Fruit fly (Drosophila melanogaster) whole organism, pupa: Measurements from ENCODE around the gene lectin-37Da.

Experiments
- CG12605 ChIP-seq: fragments of 200-800 bp; sonication (Bioruptor generic); IDR thresholded peaks from 2 replicates; pipeline ENCODE4 v1.3.6; 2022; ENCODE audit warnings: missing biosample characterization, missing genetic modification characterization
- CG13204 ChIP-seq: fragments of 200-800 bp; sonication (Bioruptor generic); optimal IDR thresholded peaks from 2 replicates; lab custom pipeline; 2018; ENCODE audit warnings: missing biosample characterization, mild to moderate bottlenecking, missing genetic modification characterization, moderate library complexity
- CG15710 ChIP-seq: fragments of 200-800 bp; sonication (Bioruptor generic); optimal IDR thresholded peaks from 2 replicates; lab custom pipeline; 2018; ENCODE audit warnings: missing biosample characterization, mild to moderate bottlenecking, missing genetic modification characterization, moderate library complexity
- CG17806 ChIP-seq: fragments of 200-800 bp; sonication (Bioruptor generic); optimal IDR thresholded peaks from 2 replicates; lab custom pipeline; 2018; ENCODE audit warnings: missing biosample characterization, mild to moderate bottlenecking, missing genetic modification characterization, moderate library complexity
- CG32121 ChIP-seq: fragments of 200-800 bp; sonication (Bioruptor generic); IDR thresholded peaks from 2 replicates; pipeline ENCODE4 v1.3.6; 2022; ENCODE audit warnings: missing biosample characterization, missing genetic modification characterization
- CG4496 ChIP-seq: fragments of 200-800 bp; sonication (Bioruptor generic); IDR thresholded peaks from 3 replicates; pipeline ENCODE4 v1.3.6; 2022; ENCODE audit warnings: missing biosample characterization, missing genetic modification characterization
- CG9948 ChIP-seq: fragments of 200-800 bp; sonication (Bioruptor generic); optimal IDR thresholded peaks from 2 replicates; lab custom pipeline; 2018; ENCODE audit warnings: missing biosample characterization, mild to moderate bottlenecking, missing genetic modification characterization, moderate library complexity
- D1 ChIP-seq: fragments of 200-800 bp; sonication (Bioruptor generic); optimal IDR thresholded peaks from 2 replicates; lab custom pipeline; 2018; ENCODE audit warnings: missing biosample characterization, mild to moderate bottlenecking, missing genetic modification characterization, moderate library complexity
- EcR ChIP-seq: fragments of 200-800 bp; sonication (Bioruptor generic); optimal IDR thresholded peaks from 3 replicates; lab custom pipeline; 2019; ENCODE audit warnings: missing biosample characterization, missing genetic modification characterization, mild to moderate bottlenecking, moderate library complexity, missing genetic modification reagents
- Pif1A ChIP-seq: fragments of 200-800 bp; sonication (Bioruptor generic); optimal IDR thresholded peaks from 3 replicates; lab custom pipeline; 2016; ENCODE audit warnings: missing biosample characterization, missing genetic modification characterization
- Pif1B ChIP-seq: fragments of 200-800 bp; sonication (Bioruptor generic); optimal IDR thresholded peaks from 3 replicates; lab custom pipeline; 2016; ENCODE audit warnings: missing biosample characterization, missing genetic modification characterization

DNA sequence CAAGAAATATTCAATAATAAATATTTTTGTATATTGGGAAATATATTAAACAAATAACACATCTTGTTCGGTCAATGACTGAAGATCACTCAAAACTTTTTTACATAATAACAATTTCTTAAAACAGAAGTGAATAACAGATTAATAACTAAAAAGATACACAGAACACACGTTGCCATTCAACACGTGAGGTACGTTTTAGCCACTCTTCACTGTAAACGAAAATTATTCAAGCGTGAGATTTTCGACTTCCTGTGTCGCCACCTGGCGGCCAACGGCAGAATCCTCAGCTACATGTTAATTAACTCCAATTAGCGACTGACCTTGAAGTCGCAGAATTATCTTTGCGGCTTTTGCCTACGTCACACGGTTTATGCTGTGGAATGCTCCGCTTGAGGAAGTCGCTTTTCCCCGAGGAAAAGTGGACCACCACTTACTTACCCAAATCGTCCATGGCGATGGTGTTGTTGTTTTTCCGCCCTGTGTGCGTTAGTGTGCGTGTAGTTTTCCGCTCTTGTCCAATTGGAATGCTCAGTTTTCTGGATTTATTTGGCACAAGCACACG, 7.7 kb downstream of the lectin-37Da start:
- TF ChIP-seq CG13204 (GFP tag; lab: Kevin White, UChicago) (no peak), Pif1B (GFP tag; lab: Kevin White, UChicago) (peak; percentile 5), CG17806 (tag; lab: Kevin White, UChicago) (peak; percentile 54), Pif1A (GFP tag; lab: Kevin White, UChicago) (peak; percentile 37), CG15710 (tag; lab: Kevin White, UChicago) (peak; percentile 32), CG32121 (GFP tag; lab: Robert Waterston, UW) (no peak), CG12605 (GFP tag; lab: Robert Waterston, UW) (no peak), CG4496 (GFP tag; lab: Robert Waterston, UW) (peak; percentile 68; the same call in 2 of the 3 replicates), D1 (tag; lab: Kevin White, UChicago) (peak; percentile 15), EcR (GFP tag; lab: Kevin White, UChicago) (no peak), CG9948 (tag; lab: Kevin White, UChicago) (peak; percentile 36)
